Fruit fly (Drosophila melanogaster) whole organism, embryonic: ENCODE data around the gene Spn28Db.

Source experiments
- CG11093 ChIP-seq: fragments of 200-800 bp; sonication (Bioruptor generic); IDR thresholded peaks from 3 replicates; pipeline ENCODE4 v1.3.6; 2022; ENCODE audit warnings: missing biosample characterization, missing genetic modification characterization
- CG11504 ChIP-seq: fragments of 200-800 bp; sonication (Bioruptor generic); optimal IDR thresholded peaks from 3 replicates; lab custom pipeline; 2019; ENCODE audit warnings: missing biosample characterization, mild to moderate bottlenecking, missing genetic modification characterization, moderate library complexity
- CG11560 ChIP-seq: fragments of 200-800 bp; sonication (Bioruptor generic); IDR thresholded peaks from 3 replicates; pipeline ENCODE4 v1.3.6; 2022; ENCODE audit warnings: missing biosample characterization, missing genetic modification characterization
- CG11695 ChIP-seq: fragments of 200-800 bp; sonication (Bioruptor generic); IDR thresholded peaks from 3 replicates; pipeline ENCODE4 v1.3.6; 2022; ENCODE audit warnings: missing biosample characterization, missing genetic modification characterization
- CG12155 ChIP-seq: fragments of 200-800 bp; sonication (Bioruptor generic); optimal IDR thresholded peaks from 3 replicates; lab custom pipeline; 2016; ENCODE audit warnings: missing biosample characterization, missing genetic modification characterization
- CG12391 ChIP-seq: fragments of 200-800 bp; sonication (Bioruptor generic); optimal IDR thresholded peaks from 3 replicates; lab custom pipeline; 2018; ENCODE audit warnings: missing biosample characterization, mild to moderate bottlenecking, missing genetic modification characterization, moderate library complexity
- CG12744 ChIP-seq: fragments of 200-800 bp; sonication (Bioruptor generic); optimal IDR thresholded peaks from 2 replicates; lab custom pipeline; 2016; ENCODE audit warnings: missing biosample characterization, missing genetic modification characterization
- CG15269 ChIP-seq: fragments of 200-800 bp; sonication (Bioruptor generic); optimal IDR thresholded peaks from 2 replicates; lab custom pipeline; 2018; ENCODE audit warnings: missing biosample characterization, mild to moderate bottlenecking, missing genetic modification characterization, moderate library complexity
- CG16815 ChIP-seq: fragments of 200-800 bp; sonication (Bioruptor generic); optimal IDR thresholded peaks from 3 replicates; lab custom pipeline; 2017; ENCODE audit warnings: missing biosample characterization, mild to moderate bottlenecking, missing genetic modification characterization
- CG2199 ChIP-seq: fragments of 200-800 bp; sonication (Bioruptor generic); IDR thresholded peaks from 3 replicates; pipeline ENCODE4 v1.3.6; 2022; ENCODE audit warnings: missing biosample characterization, missing genetic modification characterization
- CG32532 ChIP-seq: fragments of 200-800 bp; sonication (Bioruptor generic); IDR thresholded peaks from 2 replicates; pipeline ENCODE4 v1.3.6; 2022; ENCODE audit warnings: missing biosample characterization, missing genetic modification characterization
- CG34422 ChIP-seq: fragments of 200-800 bp; sonication (Bioruptor generic); IDR thresholded peaks from 3 replicates; pipeline ENCODE4 v1.3.6; 2022; ENCODE audit warnings: missing biosample characterization, missing genetic modification characterization
- CG6683 ChIP-seq: fragments of 200-800 bp; sonication (Bioruptor generic); optimal IDR thresholded peaks from 2 replicates; lab custom pipeline; 2017; ENCODE audit warnings: missing biosample characterization, mild to moderate bottlenecking, missing genetic modification characterization, missing genetic modification reagents
- CG7372 ChIP-seq: fragments of 200-800 bp; sonication (Bioruptor generic); IDR thresholded peaks from 2 replicates; pipeline ENCODE4 v1.3.6; 2022; ENCODE audit warnings: missing biosample characterization, missing genetic modification characterization
- CG7556 ChIP-seq: fragments of 200-800 bp; sonication (Bioruptor generic); optimal IDR thresholded peaks from 2 replicates; lab custom pipeline; 2017; ENCODE audit warnings: missing biosample characterization, mild to moderate bottlenecking, missing genetic modification characterization
- D19A ChIP-seq: fragments of 200-800 bp; optimal IDR thresholded peaks from 3 replicates; lab custom pipeline; 2019; ENCODE audit warnings: missing biosample characterization, mild to moderate bottlenecking, missing genetic modification characterization, moderate library complexity
- Ets65A ChIP-seq: fragments of 200-800 bp; sonication (Bioruptor generic); peaks from one replicate; lab custom pipeline; 2016; ENCODE audit warnings: missing biosample characterization, missing genetic modification characterization
- H2.0 ChIP-seq: fragments of 200-800 bp; sonication (Bioruptor generic); IDR thresholded peaks from 2 replicates; pipeline ENCODE4 v1.3.6; 2022; ENCODE audit warnings: missing biosample characterization, missing genetic modification characterization
- HHEX ChIP-seq: fragments of 200-800 bp; sonication (Bioruptor generic); optimal IDR thresholded peaks from 3 replicates; lab custom pipeline; 2017; ENCODE audit warnings: missing biosample characterization, mild to moderate bottlenecking, missing genetic modification characterization, missing genetic modification reagents
- Hr39 ChIP-seq: fragments of >200 bp; optimal IDR thresholded peaks from 2 replicates; lab custom pipeline; 2017
- Hr51 ChIP-seq, 2 experiments: fragments of 200-800 bp; sonication (Bioruptor generic); optimal IDR thresholded peaks; 2 replicates in 1 of 2; 3 replicates in 1 of 2; lab custom pipeline; 2016 to 2018; ENCODE audit warnings: missing biosample characterization in 2 of 2, missing genetic modification characterization in 2 of 2, mild to moderate bottlenecking in 1 of 2, moderate library complexity in 1 of 2
- Med ChIP-seq: fragments of 200-800 bp; sonication (Bioruptor generic); peaks from one replicate; lab custom pipeline; 2016; ENCODE audit warnings: missing biosample characterization, missing genetic modification characterization, mild to moderate bottlenecking, inconsistent platforms, moderate library complexity
- Ravus ChIP-seq: fragments of 200-800 bp; sonication (Bioruptor generic); IDR thresholded peaks from 2 replicates; pipeline ENCODE4 v1.3.6; 2022; ENCODE audit warnings: missing biosample characterization, missing genetic modification characterization
- Rfx ChIP-seq: fragments of 200-800 bp; sonication (Bioruptor generic); IDR thresholded peaks from 2 replicates; pipeline ENCODE4 v1.3.6; 2022; ENCODE audit warnings: missing biosample characterization, missing genetic modification characterization
- Xrp1 ChIP-seq: fragments of 200-800 bp; sonication (Bioruptor generic); IDR thresholded peaks from 2 replicates; pipeline ENCODE4 v1.3.6; 2022; ENCODE audit warnings: missing biosample characterization, missing genetic modification characterization
- ab ChIP-seq: fragments of 200-800 bp; sonication (Bioruptor generic); optimal IDR thresholded peaks from 2 replicates; lab custom pipeline; 2016; ENCODE audit warnings: missing biosample characterization, missing genetic modification characterization
- btn ChIP-seq: fragments of 200-800 bp; sonication (Bioruptor generic); optimal IDR thresholded peaks from 2 replicates; lab custom pipeline; 2016; ENCODE audit warnings: missing biosample characterization, missing genetic modification characterization
- cad ChIP-seq: fragments of >200 bp; optimal IDR thresholded peaks from 2 replicates; lab custom pipeline; 2017; ENCODE audit warnings: missing biosample characterization, missing genetic modification characterization
- chn ChIP-seq: fragments of 200-800 bp; sonication (Bioruptor generic); optimal IDR thresholded peaks from 2 replicates; lab custom pipeline; 2016; ENCODE audit warnings: missing biosample characterization, missing genetic modification characterization
- corto ChIP-seq: fragments of 200-800 bp; sonication (Bioruptor generic); optimal IDR thresholded peaks from 2 replicates; lab custom pipeline; 2016; ENCODE audit warnings: missing biosample characterization, mild to moderate bottlenecking, missing genetic modification characterization, moderate library complexity
- crol ChIP-seq: fragments of 200-800 bp; sonication (Bioruptor generic); IDR thresholded peaks from 2 replicates; pipeline ENCODE4 v1.3.6; 2022; ENCODE audit warnings: missing biosample characterization, missing genetic modification characterization
- eve ChIP-seq, 2 experiments: fragments of >200 bp; optimal IDR thresholded peaks; 2 replicates each; lab custom pipeline; 2017; ENCODE audit warnings: missing biosample characterization in 2 of 2, missing genetic modification characterization in 2 of 2
- fd3F ChIP-seq: fragments of 200-800 bp; sonication (Bioruptor generic); optimal IDR thresholded peaks from 2 replicates; lab custom pipeline; 2018; ENCODE audit warnings: missing biosample characterization, mild to moderate bottlenecking, missing genetic modification characterization, moderate library complexity
- gcm ChIP-seq: fragments of 200-800 bp; sonication (Bioruptor generic); optimal IDR thresholded peaks from 2 replicates; lab custom pipeline; 2019; ENCODE audit warnings: missing biosample characterization, mild to moderate bottlenecking, missing genetic modification characterization, moderate library complexity
- grau ChIP-seq: fragments of 200-800 bp; optimal IDR thresholded peaks from 3 replicates; lab custom pipeline; 2019; ENCODE audit warnings: missing biosample characterization, mild to moderate bottlenecking, missing genetic modification characterization, moderate library complexity
- grn ChIP-seq: fragments of 200-800 bp; sonication (Bioruptor generic); optimal IDR thresholded peaks from 3 replicates; lab custom pipeline; 2017; ENCODE audit warnings: missing biosample characterization, missing genetic modification characterization
- hkb ChIP-seq, 2 experiments: fragments of 200-800 bp in 1 of 2; fragments of >200 bp in 1 of 2; sonication (Bioruptor generic) in 1 of 2; IDR thresholded peaks in 1 of 2; optimal IDR thresholded peaks in 1 of 2; 2 replicates each; pipeline versions ENCODE4 v1.3.6 to Lab custom; 2017 to 2022; ENCODE audit warnings: missing biosample characterization in 1 of 2, missing genetic modification characterization in 1 of 2
- jigr1 ChIP-seq: fragments of 200-800 bp; sonication (Bioruptor generic); IDR thresholded peaks from 3 replicates; pipeline ENCODE4 v1.3.6; 2022; ENCODE audit warnings: missing biosample characterization, missing genetic modification characterization
- nau ChIP-seq: fragments of 200-800 bp; sonication (Bioruptor generic); optimal IDR thresholded peaks from 3 replicates; lab custom pipeline; 2017; ENCODE audit warnings: missing biosample characterization, mild to moderate bottlenecking, missing genetic modification characterization, missing genetic modification reagents
- onecut ChIP-seq: fragments of 200-800 bp; sonication (Bioruptor generic); IDR thresholded peaks from 2 replicates; pipeline ENCODE4 v1.3.6; 2022; ENCODE audit warnings: missing biosample characterization, missing genetic modification characterization
- pan ChIP-seq, 4 experiments: fragments of >200 bp in 3 of 4; fragments of 200-800 bp in 1 of 4; sonication (Bioruptor generic) in 1 of 4; optimal IDR thresholded peaks in 3 of 4; IDR thresholded peaks in 1 of 4; 2 replicates each; pipeline versions ENCODE4 v1.3.6 to Lab custom; 2017 to 2022; ENCODE audit warnings: missing biosample characterization in 2 of 4, missing genetic modification characterization in 2 of 4, mixed read lengths in 1 of 4
- ranshi ChIP-seq: fragments of 200-800 bp; sonication (Bioruptor generic); IDR thresholded peaks from 2 replicates; pipeline ENCODE4 v1.3.6; 2022; ENCODE audit warnings: missing biosample characterization, missing genetic modification characterization
- sd ChIP-seq: fragments of 200-800 bp; sonication (Bioruptor generic); optimal IDR thresholded peaks from 3 replicates; lab custom pipeline; 2018; ENCODE audit warnings: missing biosample characterization, mild to moderate bottlenecking, missing genetic modification characterization, moderate library complexity
- sens ChIP-seq: fragments of 200-800 bp; sonication (Bioruptor generic); peaks from one replicate; lab custom pipeline; 2016; ENCODE audit warnings: missing biosample characterization, missing genetic modification characterization
- sr ChIP-seq: fragments of 200-800 bp; sonication (Bioruptor generic); IDR thresholded peaks from 3 replicates; pipeline ENCODE4 v1.3.6; 2022; ENCODE audit warnings: missing biosample characterization, missing genetic modification characterization
- ssp ChIP-seq: fragments of 200-800 bp; sonication (Bioruptor generic); IDR thresholded peaks from 2 replicates; pipeline ENCODE4 v1.3.6; 2022; ENCODE audit warnings: missing biosample characterization, missing genetic modification characterization
- toy ChIP-seq: fragments of 200-800 bp; sonication (Bioruptor generic); IDR thresholded peaks from 2 replicates; pipeline ENCODE4 v1.3.6; 2022; ENCODE audit warnings: missing biosample characterization, missing genetic modification characterization
- usp ChIP-seq: fragments of >200 bp; optimal IDR thresholded peaks from 2 replicates; lab custom pipeline; 2017; ENCODE audit warnings: missing biosample characterization, missing genetic modification characterization
- wdn ChIP-seq: fragments of 200-800 bp; sonication (Bioruptor generic); IDR thresholded peaks from 2 replicates; pipeline ENCODE4 v1.3.6; 2022; ENCODE audit warnings: missing biosample characterization, missing genetic modification characterization
- zen ChIP-seq: fragments of 200-800 bp; sonication (Bioruptor generic); optimal IDR thresholded peaks from 3 replicates; lab custom pipeline; 2018; ENCODE audit warnings: missing biosample characterization, mild to moderate bottlenecking, missing genetic modification characterization, moderate library complexity
- zen2 ChIP-seq: fragments of 200-800 bp; sonication (Bioruptor generic); IDR thresholded peaks from 3 replicates; pipeline ENCODE4 v1.3.6; 2022; ENCODE audit warnings: missing biosample characterization, missing genetic modification characterization; ENCODE audit not compliant: partially characterized antibody

The Spn28Db gene

DNA sequence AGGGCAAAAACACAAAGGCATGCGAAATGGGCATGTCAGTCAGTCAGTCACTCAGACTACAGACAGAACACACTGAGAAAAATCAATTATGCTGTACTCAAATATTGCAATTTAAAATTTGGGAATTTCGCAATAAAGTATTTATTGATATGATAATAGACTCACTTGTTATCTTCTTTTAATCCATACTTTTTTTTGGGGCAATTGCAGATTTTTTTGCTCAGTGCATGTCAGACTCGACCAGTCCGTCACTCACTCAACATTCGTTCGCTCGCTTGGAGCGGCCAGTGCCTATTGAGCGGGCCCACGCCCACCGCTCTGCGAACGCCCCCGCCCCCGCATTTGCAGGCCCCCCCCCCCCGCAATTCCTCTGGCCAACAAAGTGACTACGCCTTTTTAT is 25.9 kb upstream of the Spn28Db start (continued):
- TF ChIP-seq ab (no peak), nau (no peak), btn (GFP tag; lab: Kevin White, UChicago) (no peak), Ets65A (GFP tag; lab: Kevin White, UChicago) (peak; percentile 36), CG15269 (peak; percentile 81), ssp (GFP tag; lab: Robert Waterston, UW) (peak; percentile 54; the same call in 1 of the 2 replicates), sr (peak; percentile 93), chn (GFP tag; lab: Kevin White, UChicago) (peak; percentile 45), onecut (peak; percentile 45), grn (no peak), HHEX (GFP tag; lab: Kevin White, UChicago) (peak; percentile 39), CG16815 (GFP tag; lab: Kevin White, UChicago) (peak; percentile 46), Ravus (GFP tag; lab: Robert Waterston, UW) (no peak), gcm (peak; percentile 29), Rfx (GFP tag; lab: Robert Waterston, UW) (peak; percentile 75), CG12391 (tag; lab: Kevin White, UChicago) (peak; percentile 69), fd3F (peak; percentile 72), CG12744 (GFP tag; lab: Kevin White, UChicago) (no peak), CG32532 (GFP tag; lab: Robert Waterston, UW) (peak; percentile 70; the same call in 1 of the 2 replicates), CG11093 (GFP tag; lab: Robert Waterston, UW) (peak; percentile 46; the same call in 1 of the 3 replicates), CG11560 (tag; lab: Robert Waterston, UW) (peak; percentile 57; the same call in 2 of the 3 replicates), wdn (GFP tag; lab: Robert Waterston, UW) (peak; percentile 73)

DNA sequence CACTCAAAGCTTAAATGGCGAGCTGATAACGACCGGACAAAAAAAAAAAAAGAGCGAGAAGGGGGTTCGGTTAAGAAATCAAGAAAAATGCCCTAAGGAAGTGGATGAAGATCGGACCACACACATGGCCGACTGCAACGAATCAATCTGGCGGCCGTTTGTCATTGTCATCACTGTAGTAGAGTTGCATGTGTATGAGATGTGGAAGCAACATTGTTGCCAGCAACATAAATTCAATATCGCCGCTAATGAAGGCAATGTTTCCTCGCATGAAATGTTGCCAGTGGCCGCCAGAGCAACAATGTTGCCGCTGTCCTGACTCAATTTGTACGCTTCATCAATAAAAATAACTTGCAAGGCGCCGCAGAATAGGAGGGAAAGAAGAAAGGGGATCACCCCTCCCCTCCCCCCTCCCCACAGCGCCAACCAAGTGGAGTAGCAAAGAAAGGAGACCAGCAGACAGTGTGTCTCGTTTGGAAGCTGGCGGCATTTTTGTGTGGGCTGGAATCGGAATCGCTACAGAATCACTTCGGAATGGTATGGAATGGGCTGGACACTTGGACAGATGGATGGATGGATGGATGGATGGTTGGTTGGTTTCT is 24.5 kb upstream of the Spn28Db start:
- no peak for TF ChIP-seq jigr1 (GFP tag; lab: Robert Waterston, UW)
- no peak for TF ChIP-seq hkb (optimal IDR thresholded peaks at IDR 0.05; lab: Kevin White, UChicago)
- TF ChIP-seq hkb (GFP tag; IDR thresholded peaks at IDR 0.05; lab: Robert Waterston, UW): 0 out of 2 replicates have a peak, but pooled peaks have one; percentile 11
- TF ChIP-seq sd (tag; lab: Kevin White, UChicago): peak; percentile 28
- TF ChIP-seq crol: peak; percentile 68
- peak in 1 of 2 experiments; percentile 2 for TF ChIP-seq Hr51 (GFP tag; optimal IDR thresholded peaks at IDR 0.05; lab: Kevin White, UChicago)
- no peak for TF ChIP-seq CG7372 (GFP tag; lab: Robert Waterston, UW)
- TF ChIP-seq sens (GFP tag; lab: Kevin White, UChicago): peak; percentile 27
- TF ChIP-seq CG11504 (tag; lab: Kevin White, UChicago): peak; percentile 99
- TF ChIP-seq grau (tag; lab: Kevin White, UChicago): peak; percentile 55
- no peak for TF ChIP-seq corto
- TF ChIP-seq ranshi (GFP tag; lab: Robert Waterston, UW): 0 out of 2 replicates have a peak, but pooled peaks have one; percentile 15
- TF ChIP-seq Hr39 (lab: Kevin White, UChicago): peak; percentile 77
- no peak for TF ChIP-seq usp
- TF ChIP-seq CG6683 (GFP tag; lab: Kevin White, UChicago): no peak
- peak; percentile 66; the same call in 1 of the 3 replicates for TF ChIP-seq CG2199 (GFP tag; lab: Robert Waterston, UW)
- TF ChIP-seq eve (GFP tag; optimal IDR thresholded peaks at IDR 0.05; lab: Kevin White, UChicago): no peak
- TF ChIP-seq cad (GFP tag; lab: Kevin White, UChicago): no peak
- TF ChIP-seq CG34422: no peak
- no peak for TF ChIP-seq H2.0 (GFP tag; lab: Robert Waterston, UW)
- TF ChIP-seq zen: no peak
- no peak for TF ChIP-seq toy (GFP tag; lab: Robert Waterston, UW)
- no peak for TF ChIP-seq CG12155
- TF ChIP-seq CG11695: 0 out of 3 replicates have a peak, but pooled peaks have one; percentile 10
- TF ChIP-seq zen2 (GFP tag; lab: Robert Waterston, UW): no peak
- no peak for TF ChIP-seq Xrp1
- no peak for TF ChIP-seq D19A (tag; lab: Kevin White, UChicago)
- no peak for TF ChIP-seq CG7556 (GFP tag; lab: Kevin White, UChicago)
- no peak for TF ChIP-seq pan (optimal IDR thresholded peaks at IDR 0.05; lab: Kevin White, UChicago)
- TF ChIP-seq pan (GFP tag; optimal IDR thresholded peaks at IDR 0.05 in 1 of 2, IDR thresholded peaks at IDR 0.05 in 1 of 2): peak in 1 of 2 experiments; percentile 6
- TF ChIP-seq Med (GFP tag; lab: Kevin White, UChicago): peak; percentile 9
